Worm (Caenorhabditis elegans): ENCODE results near the gene H23L24.4.

- TF ChIP-seq ztf-23 (GFP tag; IDR thresholded peaks at IDR 0.05) = no peak
- no peak for TF ChIP-seq cog-1 (tag; optimal IDR thresholded peaks at IDR 0.05)
- no peak for TF ChIP-seq tab-1 (GFP tag; IDR thresholded peaks at IDR 0.05)
- no peak for TF ChIP-seq T22C8.4 (GFP tag; IDR thresholded peaks at IDR 0.05)
Measured at ce11 chrIV:8722801-8723200, 17.4 kb upstream of the H23L24.4 start.
